Fruit fly (Drosophila melanogaster) whole organism, prepupa: Measurements from ENCODE around the gene Pen.

Source experiments
- CG11762 ChIP-seq: fragments of 200-800 bp; sonication (Bioruptor generic); optimal IDR thresholded peaks from 3 replicates; lab custom pipeline; 2016; ENCODE audit warnings: missing biosample characterization, missing genetic modification characterization; ENCODE audit not compliant: insufficient read depth
- CG16779 ChIP-seq: fragments of 200-800 bp; sonication (Bioruptor generic); optimal IDR thresholded peaks from 3 replicates; lab custom pipeline; 2017; ENCODE audit warnings: missing biosample characterization, mild to moderate bottlenecking, missing genetic modification characterization
- CG31627 ChIP-seq: fragments of 200-800 bp; sonication (Bioruptor generic); optimal IDR thresholded peaks from 3 replicates; lab custom pipeline; 2016; ENCODE audit warnings: missing biosample characterization, missing genetic modification characterization
- CG6276 ChIP-seq: fragments of 200-800 bp; sonication (Bioruptor generic); optimal IDR thresholded peaks from 2 replicates; lab custom pipeline; 2017; ENCODE audit warnings: missing biosample characterization, mild to moderate bottlenecking, missing genetic modification characterization
- CG6808 ChIP-seq: fragments of 200-800 bp; sonication (Bioruptor generic); optimal IDR thresholded peaks from 3 replicates; lab custom pipeline; 2017; ENCODE audit warnings: missing biosample characterization, missing genetic modification characterization, mild to moderate bottlenecking, moderate library complexity, missing genetic modification reagents
- CG7368 ChIP-seq: fragments of 200-800 bp; sonication (Bioruptor generic); optimal IDR thresholded peaks from 3 replicates; lab custom pipeline; 2016; ENCODE audit warnings: missing biosample characterization, missing genetic modification characterization
- Hr4 ChIP-seq: fragments of 200-800 bp; sonication (Bioruptor generic); optimal IDR thresholded peaks from 3 replicates; lab custom pipeline; 2016; ENCODE audit warnings: missing biosample characterization, missing genetic modification characterization
- OdsH ChIP-seq: fragments of 200-800 bp; sonication (Bioruptor generic); optimal IDR thresholded peaks from 3 replicates; lab custom pipeline; 2016; ENCODE audit warnings: missing biosample characterization, missing genetic modification characterization
- Smox ChIP-seq: fragments of 200-800 bp; sonication (Bioruptor generic); optimal IDR thresholded peaks from 3 replicates; lab custom pipeline; 2016; ENCODE audit warnings: missing biosample characterization, missing genetic modification characterization
- achi ChIP-seq: fragments of 200-800 bp; sonication (Bioruptor generic); optimal IDR thresholded peaks from 3 replicates; lab custom pipeline; 2016; ENCODE audit warnings: missing biosample characterization, missing genetic modification characterization
- fd59A ChIP-seq: fragments of 200-800 bp; sonication (Bioruptor generic); optimal IDR thresholded peaks from 2 replicates; lab custom pipeline; 2017; ENCODE audit warnings: missing biosample characterization, mild to moderate bottlenecking, missing genetic modification characterization, missing genetic modification reagents
- fd85E ChIP-seq: fragments of 200-800 bp; sonication (Bioruptor generic); optimal IDR thresholded peaks from 3 replicates; lab custom pipeline; 2016; ENCODE audit warnings: missing biosample characterization, missing genetic modification characterization
- pdm3 ChIP-seq: fragments of 200-800 bp; sonication (Bioruptor generic); optimal IDR thresholded peaks from 3 replicates; lab custom pipeline; 2016; ENCODE audit warnings: missing biosample characterization, missing genetic modification characterization
- spab ChIP-seq: fragments of 200-800 bp; sonication (Bioruptor generic); optimal IDR thresholded peaks from 2 replicates; lab custom pipeline; 2017; ENCODE audit warnings: missing biosample characterization, mild to moderate bottlenecking, missing genetic modification characterization, missing genetic modification reagents
- ss ChIP-seq, 2 experiments: fragments of 200-800 bp; sonication (Bioruptor generic); optimal IDR thresholded peaks; 2 replicates in 1 of 2; 3 replicates in 1 of 2; lab custom pipeline; 2017 to 2018; ENCODE audit warnings: mild to moderate bottlenecking in 2 of 2, missing biosample characterization in 2 of 2, missing genetic modification characterization in 2 of 2, moderate library complexity in 1 of 2

Pen gene

DNA sequence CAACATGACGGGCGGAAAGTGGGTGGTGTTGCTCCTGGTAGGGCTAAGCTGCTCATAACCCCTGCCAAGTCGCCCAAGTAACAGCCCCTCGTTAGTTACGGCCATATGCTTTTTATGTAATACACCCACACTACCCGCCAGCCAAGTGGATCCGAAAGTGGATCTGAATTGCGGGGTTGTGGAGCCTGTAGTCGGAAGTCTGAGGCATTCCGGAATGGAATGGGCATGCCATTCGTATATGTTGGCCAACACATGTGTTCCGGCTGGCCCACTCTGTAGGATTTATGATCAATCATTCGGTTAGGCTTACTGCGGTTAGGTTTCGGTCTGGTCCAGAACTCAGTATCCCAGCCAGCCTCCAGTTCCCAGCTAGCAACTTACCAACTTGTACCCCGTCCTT lies 39.4 kb downstream of the Pen start:
- no peak for TF ChIP-seq CG11762 (GFP tag; lab: Kevin White, UChicago)
- TF ChIP-seq pdm3 (GFP tag; lab: Kevin White, UChicago), result no peak
- TF ChIP-seq Hr4 (GFP tag; lab: Kevin White, UChicago), result no peak
- TF ChIP-seq spab (GFP tag; lab: Kevin White, UChicago), result no peak
- TF ChIP-seq achi, result no peak
- no peak for TF ChIP-seq CG6276 (GFP tag; lab: Kevin White, UChicago)
- TF ChIP-seq ss (GFP tag; optimal IDR thresholded peaks at IDR 0.05; lab: Kevin White, UChicago), result no peak
- no peak for TF ChIP-seq CG31627 (GFP tag; lab: Kevin White, UChicago)
- TF ChIP-seq, all 60 proteins: peak for 0

dm6 chr2L:10108749-10109148 lies 52.0 kb downstream of the Pen start:
- TF ChIP-seq CG16779 (no peak), Smox (GFP tag; lab: Kevin White, UChicago) (no peak), fd85E (GFP tag; lab: Kevin White, UChicago) (no peak), CG6808 (GFP tag; lab: Kevin White, UChicago) (no peak), achi (no peak), OdsH (GFP tag; lab: Kevin White, UChicago) (no peak), CG7368 (GFP tag; lab: Kevin White, UChicago) (no peak), fd59A (GFP tag; lab: Kevin White, UChicago) (no peak)
